Worm (Caenorhabditis elegans) whole organism, late embryonic: ENCODE measurements around the gene C56G2.5.

Source experiments
- ama-1 ChIP-seq: fragments of 150-350 bp; optimal IDR thresholded peaks from 2 replicates; lab custom pipeline; 2014
- fkh-6 ChIP-seq: sonication (generic microtip); optimal IDR thresholded peaks from 2 replicates; lab custom pipeline; 2016; ENCODE audit warnings: missing genetic modification characterization, missing compliant biosample characterization
- lin-11 ChIP-seq: fragments of 200-800 bp; sonication (Bioruptor generic); optimal IDR thresholded peaks from 2 replicates; lab custom pipeline; 2018; ENCODE audit warnings: mild to moderate bottlenecking, missing genetic modification characterization, missing compliant biosample characterization
- madf-2 ChIP-seq: sonication (generic microtip); optimal IDR thresholded peaks from 2 replicates; lab custom pipeline; 2017; ENCODE audit warnings: missing genetic modification characterization, missing compliant biosample characterization

DNA sequence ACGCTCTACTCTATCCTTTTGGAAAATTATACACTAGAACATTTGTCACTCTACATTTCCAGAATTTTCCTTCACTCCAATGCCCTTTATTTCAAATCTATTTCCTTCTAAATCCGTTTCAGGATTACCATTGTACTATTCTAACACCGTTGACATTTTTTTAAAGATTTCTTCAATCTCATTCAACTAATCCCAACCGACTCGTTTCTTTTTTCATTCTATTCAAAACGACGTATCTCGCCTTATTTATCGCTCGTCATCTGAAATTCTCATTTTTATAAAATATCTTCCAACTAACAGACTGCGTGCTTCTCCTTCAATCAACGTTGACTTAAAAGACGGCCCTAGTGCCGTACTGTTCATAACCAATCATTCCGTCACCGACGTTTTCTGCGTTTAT lies 29.0 kb upstream of the C56G2.5 start, which contains the start of gene akap-1:
- no peak for TF ChIP-seq ama-1 (lab: Kevin White, UChicago)
- no peak for TF ChIP-seq madf-2
- TF ChIP-seq lin-11 (tag; lab: Kevin White, UChicago): no peak
- TF ChIP-seq fkh-6 (tag; lab: Kevin White, UChicago): no peak
